Worm (Caenorhabditis elegans): ENCODE measurements around the gene C17G10.10.
A peak's percentile ranks its signal among the peaks of the same experiment; 100 is the strongest.

Gene C17G10.10

ce11 chrII:5596247-5596646, 2.9 kb downstream of the C17G10.10 start, which contains the start of gene C17G10.1:
C17G10.1 (plus strand) TSS chrII:5596547.
- TF ChIP-seq nhr-90 (tag; optimal IDR thresholded peaks at IDR 0.05), result no peak
- TF ChIP-seq ztf-6 (GFP tag; IDR thresholded peaks at IDR 0.05), result no peak
- no peak for TF ChIP-seq F10E7.11 (tag; optimal IDR thresholded peaks at IDR 0.05)
- TF ChIP-seq madf-3 (GFP tag; IDR thresholded peaks at IDR 0.05), result no peak
- TF ChIP-seq repo-1 (tag; optimal IDR thresholded peaks at IDR 0.05), result no peak
- TF ChIP-seq efl-1 (GFP tag; optimal IDR thresholded peaks at IDR 0.05), result no peak
- no peak for TF ChIP-seq akir-1 (GFP tag; optimal IDR thresholded peaks at IDR 0.05)
- no peak for TF ChIP-seq Y79H2A.3 (GFP tag; conservative IDR thresholded peaks at IDR 0.05)
- no peak for TF ChIP-seq attf-6 (GFP tag; IDR thresholded peaks at IDR 0.05)
- no peak for TF ChIP-seq T07F8.4 (tag; optimal IDR thresholded peaks at IDR 0.05)
- no peak for TF ChIP-seq lir-1 (GFP tag; conservative IDR thresholded peaks at IDR 0.05)
- no peak for TF ChIP-seq ceh-27 (GFP tag; optimal IDR thresholded peaks at IDR 0.05)

- TF ChIP-seq ceh-100 (GFP tag; IDR thresholded peaks at IDR 0.05) (peak; percentile 93), mes-4 (tag; optimal IDR thresholded peaks at IDR 0.05) (no peak), nhr-179 (tag; optimal IDR thresholded peaks at IDR 0.05) (no peak), snpc-4 (GFP tag; optimal IDR thresholded peaks at IDR 0.05) (no peak), snpc-4 (tag; optimal IDR thresholded peaks at IDR 0.05) (peak in 1 of 4 experiments; percentile 64), lin-54 (GFP tag; optimal IDR thresholded peaks at IDR 0.05) (peak; percentile 49), lsl-1 (GFP tag; optimal IDR thresholded peaks at IDR 0.05) (peak; percentile 36), F57A8.1 (GFP tag; optimal IDR thresholded peaks at IDR 0.05) (no peak), attf-5 (GFP tag; optimal IDR thresholded peaks at IDR 0.05) (peak; percentile 80), dpl-1 (GFP tag; optimal IDR thresholded peaks at IDR 0.05) (peak; percentile 23), ztf-28 (GFP tag; IDR thresholded peaks at IDR 0.05) (0 out of 2 replicates have a peak, but pooled peaks have one; percentile 7), F23B12.7 (tag; optimal IDR thresholded peaks at IDR 0.05; ENCODE audit: insufficient read depth) (peak; percentile 30), somi-1 (GFP tag; optimal IDR thresholded peaks at IDR 0.05) (no peak), K12H6.12 (tag; optimal IDR thresholded peaks at IDR 0.05) (peak; percentile 17), mcd-1 (GFP tag; IDR thresholded peaks at IDR 0.05) (peak; percentile 74)
Observed at ce11 chrII:5594210-5594764, 4.9 kb downstream of the C17G10.10 start, which contains the start of gene ttc-4. ttc-4 (plus strand) TSS chrII:5594714.

ce11 chrII:5593377-5593932, 5.7 kb downstream of the C17G10.10 start, which contains the start of gene cdc-14:
cdc-14 (minus strand) TSS chrII:5593427.
- TF ChIP-seq lin-54 (GFP tag; optimal IDR thresholded peaks at IDR 0.05) (peak; percentile 36), hmg-1.2 (GFP tag; IDR thresholded peaks at IDR 0.05) (peak; percentile 65), mcd-1 (GFP tag; IDR thresholded peaks at IDR 0.05) (peak; percentile 74), tbx-9 (tag; optimal IDR thresholded peaks at IDR 0.05; ENCODE audit: borderline replicate concordance) (no peak), ztf-3 (GFP tag; optimal IDR thresholded peaks at IDR 0.05) (no peak), nfya-1 (tag; optimal IDR thresholded peaks at IDR 0.05; ENCODE audit: borderline replicate concordance, insufficient read depth) (no peak), akir-1 (GFP tag; optimal IDR thresholded peaks at IDR 0.05) (peak; percentile 34), mel-28 (tag; optimal IDR thresholded peaks at IDR 0.05; ENCODE audit: borderline replicate concordance) (no peak), K11D2.4 (GFP tag; IDR thresholded peaks at IDR 0.05) (peak; percentile 50; the same call in 1 of the 2 replicates), ceh-100 (GFP tag; IDR thresholded peaks at IDR 0.05) (peak; percentile 52; the same call in 1 of the 2 replicates), egl-44 (GFP tag; IDR thresholded peaks at IDR 0.05) (no peak), lag-1 (GFP tag; IDR thresholded peaks at IDR 0.05) (no peak), nhr-90 (tag; optimal IDR thresholded peaks at IDR 0.05) (no peak), snpc-4 (GFP tag; optimal IDR thresholded peaks at IDR 0.05) (no peak), snpc-4 (tag; optimal IDR thresholded peaks at IDR 0.05) (peak in 3 of 4 experiments; percentile 38 to 67 (median 67)), chd-7 (tag; optimal IDR thresholded peaks at IDR 0.05) (peak; percentile 11), pbrm-1 (GFP tag; IDR thresholded peaks at IDR 0.05) (no peak), Y67H2A.10 (GFP tag; conservative IDR thresholded peaks at IDR 0.05) (no peak), dox-1 (GFP tag; IDR thresholded peaks at IDR 0.05) (peak; percentile 70), K12H6.12 (tag; optimal IDR thresholded peaks at IDR 0.05) (peak; percentile 16), bed-2 (GFP tag; IDR thresholded peaks at IDR 0.05) (no peak), somi-1 (GFP tag; optimal IDR thresholded peaks at IDR 0.05) (peak; percentile 57), lsy-27 (tag; optimal IDR thresholded peaks at IDR 0.05; ENCODE audit: borderline replicate concordance, insufficient read depth) (no peak), ZK185.1 (tag; optimal IDR thresholded peaks at IDR 0.05; ENCODE audit: poor library complexity, severe bottlenecking) (peak; percentile 32), lin-40 (tag; optimal IDR thresholded peaks at IDR 0.05) (peak; percentile 24), ceh-27 (GFP tag; optimal IDR thresholded peaks at IDR 0.05) (peak; percentile 46)
